Worm (Caenorhabditis elegans): ENCODE results near the gene rps-24.
A peak's percentile ranks its signal among the peaks of the same experiment; 100 is the strongest.

rps-24 gene

ce11 chrIV:366406-366805 lies 19.3 kb upstream of the rps-24 start:
- no peak for TF ChIP-seq hif-1 (tag; optimal IDR thresholded peaks at IDR 0.05)
- TF ChIP-seq vab-7 (GFP tag; IDR thresholded peaks at IDR 0.05): no peak
- TF ChIP-seq lin-13 (GFP tag; optimal IDR thresholded peaks at IDR 0.05): no peak
- peak; percentile 23 for TF ChIP-seq hlh-11 (tag; optimal IDR thresholded peaks at IDR 0.05)
- peak in 1 of 2 experiments; percentile 70 for TF ChIP-seq lsy-2 (tag; optimal IDR thresholded peaks at IDR 0.05)
- TF ChIP-seq php-3 (GFP tag; IDR thresholded peaks at IDR 0.05): no peak
- TF ChIP-seq daf-16 (GFP tag; optimal IDR thresholded peaks at IDR 0.05): peak in 1 of 2 experiments; percentile 61
- TF ChIP-seq daf-16 (tag; optimal IDR thresholded peaks at IDR 0.05): no peak
- TF ChIP-seq mdl-1 (tag; optimal IDR thresholded peaks at IDR 0.05): peak in 1 of 2 experiments; percentile 49
- TF ChIP-seq gei-8 (GFP tag; optimal IDR thresholded peaks at IDR 0.05): no peak
- no peak for TF ChIP-seq nhr-41 (GFP tag; IDR thresholded peaks at IDR 0.05)
- TF ChIP-seq aha-1 (tag): peak; percentile 90
- peak; percentile 32 for TF ChIP-seq hlh-30 (tag; optimal IDR thresholded peaks at IDR 0.05; ENCODE audit: insufficient read depth)
- no peak for TF ChIP-seq ctbp-1 (GFP tag; IDR thresholded peaks at IDR 0.05)
- no peak for TF ChIP-seq mxl-2 (GFP tag; conservative IDR thresholded peaks at IDR 0.05)
- no peak for TF ChIP-seq dpl-1 (GFP tag; optimal IDR thresholded peaks at IDR 0.05)
- no peak for TF ChIP-seq tra-1 (GFP tag; IDR thresholded peaks at IDR 0.05)
- no peak for TF ChIP-seq F37D6.2 (tag; optimal IDR thresholded peaks at IDR 0.05)
- no peak for TF ChIP-seq dve-1 (tag; optimal IDR thresholded peaks at IDR 0.05; ENCODE audit: insufficient read depth)
- TF ChIP-seq ztf-7 (tag; optimal IDR thresholded peaks at IDR 0.05): no peak
- TF ChIP-seq rbr-2 (tag; optimal IDR thresholded peaks at IDR 0.05): peak; percentile 53
- TF ChIP-seq nhr-28 (tag; optimal IDR thresholded peaks at IDR 0.05): peak; percentile 13
- TF ChIP-seq mep-1 (tag; optimal IDR thresholded peaks at IDR 0.05): peak; percentile 37
- TF ChIP-seq spr-3 (GFP tag; optimal IDR thresholded peaks at IDR 0.05): no peak
- no peak for TF ChIP-seq nhr-77 (tag; optimal IDR thresholded peaks at IDR 0.05)
- TF ChIP-seq unc-62 (GFP tag; optimal IDR thresholded peaks at IDR 0.05 in 1 of 2): peak in 1 of 2 experiments; percentile 91
- no peak for TF ChIP-seq unc-62 (tag; optimal IDR thresholded peaks at IDR 0.05)

- TF ChIP-seq ceh-32 (tag; optimal IDR thresholded peaks at IDR 0.05; ENCODE audit: poor library complexity) (no peak), set-16 (GFP tag; IDR thresholded peaks at IDR 0.05) (no peak), pqm-1 (tag; optimal IDR thresholded peaks at IDR 0.05) (no peak), hlh-30 (tag; optimal IDR thresholded peaks at IDR 0.05; ENCODE audit: insufficient read depth) (peak; percentile 52), nhr-41 (GFP tag; IDR thresholded peaks at IDR 0.05) (no peak), Y105C5A.15 (GFP tag; IDR thresholded peaks at IDR 0.05) (no peak), ceh-82 (tag; optimal IDR thresholded peaks at IDR 0.05) (no peak), nhr-28 (tag; optimal IDR thresholded peaks at IDR 0.05) (no peak), lsy-2 (tag; optimal IDR thresholded peaks at IDR 0.05) (no peak), ctbp-1 (GFP tag; IDR thresholded peaks at IDR 0.05) (no peak), mdt-29 (GFP tag; IDR thresholded peaks at IDR 0.05) (no peak), T26A8.4 (GFP tag; IDR thresholded peaks at IDR 0.05) (no peak), lin-38 (GFP tag; IDR thresholded peaks at IDR 0.05) (peak; percentile 51), nhr-237 (tag; optimal IDR thresholded peaks at IDR 0.05) (no peak), sdz-12 (GFP tag; optimal IDR thresholded peaks at IDR 0.05) (no peak), aha-1 (tag) (peak; percentile 30), attf-4 (tag; optimal IDR thresholded peaks at IDR 0.05) (no peak), F44E2.7 (GFP tag; IDR thresholded peaks at IDR 0.05) (no peak), F37D6.2 (tag; optimal IDR thresholded peaks at IDR 0.05) (no peak), pha-4 (GFP tag; IDR thresholded peaks at IDR 0.05) (no peak), pha-4 (tag; optimal IDR thresholded peaks at IDR 0.05) (no peak), madf-5 (GFP tag; IDR thresholded peaks at IDR 0.05) (no peak), F26F4.8 (GFP tag; conservative IDR thresholded peaks at IDR 0.05) (no peak), F49E8.2 (tag; optimal IDR thresholded peaks at IDR 0.05; ENCODE audit: borderline replicate concordance) (no peak), nhr-42 (GFP tag; IDR thresholded peaks at IDR 0.05) (no peak), spr-1 (tag; optimal IDR thresholded peaks at IDR 0.05) (no peak), ama-1 (optimal IDR thresholded peaks at IDR 0.05) (no peak), egl-27 (tag; optimal IDR thresholded peaks at IDR 0.05) (no peak), ceh-20 (GFP tag; IDR thresholded peaks at IDR 0.05) (no peak), hlh-11 (tag; optimal IDR thresholded peaks at IDR 0.05) (peak; percentile 10), lin-39 (tag; optimal IDR thresholded peaks at IDR 0.05) (no peak)
Measured at ce11 chrIV:372146-372789, 13.4 kb upstream of the rps-24 start.
